Worm (Caenorhabditis elegans): ENCODE measurements around the gene mlt-7.

ce11 chrII:4392526-4393057 lies at the start of gene mlt-7:
- TF ChIP-seq unc-55 (GFP tag; optimal IDR thresholded peaks at IDR 0.05) (no peak), nhr-11 (tag; optimal IDR thresholded peaks at IDR 0.05) (no peak), F13H6.1 (tag; optimal IDR thresholded peaks at IDR 0.05) (no peak), aly-2 (tag; optimal IDR thresholded peaks at IDR 0.05) (no peak), fos-1 (tag; optimal IDR thresholded peaks at IDR 0.05) (no peak), nhr-12 (tag; optimal IDR thresholded peaks at IDR 0.05) (no peak)

All from whole organism, L2 larva.